Fruit fly (Drosophila melanogaster): ENCODE data around the gene Swt1.

Gene Swt1

dm6 chrX:18090333-18090732 is at the start of gene Swt1 (continued):
- TF ChIP-seq Fer2 (tag; optimal IDR thresholded peaks at IDR 0.05) (no peak), caup (GFP tag; optimal IDR thresholded peaks at IDR 0.05; ENCODE audit: severe bottlenecking) (no peak), shn (GFP tag; optimal IDR thresholded peaks at IDR 0.05) (no peak), chinmo (GFP tag; IDR thresholded peaks at IDR 0.05; ENCODE audit: partially characterized antibody) (peak; percentile 28; the same call in 1 of the 4 replicates), Sox102F (GFP tag; optimal IDR thresholded peaks at IDR 0.05) (no peak), exex (tag; optimal IDR thresholded peaks at IDR 0.05) (no peak), CG11695 (GFP tag; IDR thresholded peaks at IDR 0.05) (no peak), ind (GFP tag; optimal IDR thresholded peaks at IDR 0.05) (no peak), br (optimal IDR thresholded peaks at IDR 0.05) (no peak), CG2120 (GFP tag; optimal IDR thresholded peaks at IDR 0.05) (no peak), esg (GFP tag; conservative IDR thresholded peaks at IDR 0.05) (no peak), inv (GFP tag; IDR thresholded peaks at IDR 0.05; ENCODE audit: partially characterized antibody) (peak; percentile 87), gt (GFP tag; IDR thresholded peaks at IDR 0.05) (no peak), CG30431 (GFP tag; optimal IDR thresholded peaks at IDR 0.05) (no peak), CG9932 (GFP tag; IDR thresholded peaks at IDR 0.05) (0 out of 2 replicates have a peak, but pooled peaks have one; percentile 28), CG7357 (GFP tag; IDR thresholded peaks at IDR 0.05) (no peak), CG2129 (GFP tag; IDR thresholded peaks at IDR 0.05; ENCODE audit: partially characterized antibody) (peak; percentile 63), CG2712 (tag; optimal IDR thresholded peaks at IDR 0.05) (peak; percentile 17), slbo (GFP tag; IDR thresholded peaks at IDR 0.05) (peak; percentile 10; the same call in 1 of the 2 replicates), HLHmδ (GFP tag; optimal IDR thresholded peaks at IDR 0.05) (no peak), bowl (GFP tag; IDR thresholded peaks at IDR 0.05) (no peak), HmgD (GFP tag; optimal IDR thresholded peaks at IDR 0.05) (no peak), ro (GFP tag; IDR thresholded peaks at IDR 0.05) (no peak), stwl (tag; optimal IDR thresholded peaks at IDR 0.05) (peak; percentile 32), Doc3 (GFP tag; IDR thresholded peaks at IDR 0.05; ENCODE audit: partially characterized antibody) (peak; percentile 88), dimm (GFP tag; IDR thresholded peaks at IDR 0.05) (no peak), CG1233 (GFP tag; optimal IDR thresholded peaks at IDR 0.05) (no peak), hb (GFP tag; IDR thresholded peaks at IDR 0.05; ENCODE audit: partially characterized antibody) (peak; percentile 87), tna (GFP tag; IDR thresholded peaks at IDR 0.05; ENCODE audit: partially characterized antibody) (peak; percentile 74), sima (GFP tag; optimal IDR thresholded peaks at IDR 0.05) (no peak), Dref (GFP tag; IDR thresholded peaks at IDR 0.05) (peak; percentile 95), Hsf (GFP tag; optimal IDR thresholded peaks at IDR 0.05) (no peak), rib (GFP tag; IDR thresholded peaks at IDR 0.05) (no peak), zen2 (GFP tag; IDR thresholded peaks at IDR 0.05; ENCODE audit: partially characterized antibody) (peak; percentile 89), amos (GFP tag; IDR thresholded peaks at IDR 0.05; ENCODE audit: partially characterized antibody) (peak; percentile 94), Hr78 (GFP tag; optimal IDR thresholded peaks at IDR 0.05) (no peak), CG16813 (GFP tag; IDR thresholded peaks at IDR 0.05; ENCODE audit: partially characterized antibody) (peak; percentile 93), CG18599 (GFP tag; optimal IDR thresholded peaks at IDR 0.05) (no peak), CG14710 (tag; optimal IDR thresholded peaks at IDR 0.05) (peak; percentile 16), Chrac-16 (GFP tag; optimal IDR thresholded peaks at IDR 0.05) (no peak), CG33213 (GFP tag; optimal IDR thresholded peaks at IDR 0.05) (no peak), CG15011 (GFP tag; optimal IDR thresholded peaks at IDR 0.05) (no peak), Fer3 (tag; optimal IDR thresholded peaks at IDR 0.05) (no peak), tin (GFP tag; optimal IDR thresholded peaks at IDR 0.05) (no peak), BEAF-32 (GFP tag; optimal IDR thresholded peaks at IDR 0.05) (peak; percentile 81), CG15479 (GFP tag; optimal IDR thresholded peaks at IDR 0.05) (no peak), ash1 (GFP tag; optimal IDR thresholded peaks at IDR 0.05) (no peak), tll (GFP tag; optimal IDR thresholded peaks at IDR 0.05) (no peak), jigr1 (GFP tag; IDR thresholded peaks at IDR 0.05) (no peak), Hr51 (GFP tag; optimal IDR thresholded peaks at IDR 0.05) (no peak)

All from whole organism, embryonic.